Fruit fly (Drosophila melanogaster): ENCODE measurements around the gene vls.
A peak's percentile ranks its signal among the peaks of the same experiment; 100 is the strongest.

Gene vls

DNA sequence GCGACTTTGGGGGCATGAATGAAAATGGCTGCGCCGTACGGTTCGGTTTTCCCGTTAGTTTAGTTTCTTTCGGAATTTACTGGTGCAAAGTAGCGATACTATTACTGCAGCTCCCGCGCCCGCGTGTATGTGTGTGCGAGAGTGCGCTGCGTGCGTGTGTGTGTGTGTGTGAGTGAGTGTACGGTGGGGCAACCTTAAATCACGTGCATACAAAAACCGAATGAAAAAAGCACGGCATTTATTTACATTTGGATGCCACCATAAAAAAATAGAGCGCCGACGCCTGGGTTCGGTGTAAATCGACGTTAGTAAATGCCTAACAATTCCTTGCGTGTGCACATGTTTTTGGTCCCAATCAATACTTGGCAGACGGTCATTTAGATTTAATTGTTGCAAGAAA, 32.3 kb upstream of the vls start (continued):
- TF ChIP-seq MESR4 (GFP tag; optimal IDR thresholded peaks at IDR 0.05): no peak

DNA sequence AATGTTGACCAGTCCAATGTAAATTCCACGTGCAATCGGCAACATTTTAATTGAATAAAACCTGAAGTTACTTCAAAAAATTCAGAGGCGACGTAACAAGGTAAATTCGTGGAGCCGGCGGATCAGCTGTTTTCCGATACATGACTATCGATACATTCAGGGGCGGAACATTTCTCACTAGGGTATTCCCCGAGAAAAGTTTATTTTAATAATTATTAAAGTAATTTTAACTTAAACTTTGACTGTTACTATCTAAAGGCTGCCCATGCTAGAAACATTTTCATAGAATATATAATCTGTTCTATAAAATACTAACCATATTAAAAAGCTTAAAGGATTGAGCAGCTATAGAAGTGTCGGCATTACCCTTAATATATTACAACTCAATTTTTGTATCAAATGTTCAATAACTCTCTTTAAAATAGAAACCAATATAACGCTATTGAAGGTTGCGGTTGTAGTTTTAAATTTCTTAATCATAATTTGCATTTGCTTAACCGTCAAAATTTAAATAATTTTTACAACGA, 31.7 kb upstream of the vls start, which contains the start of the genes mRpS18B and Kua:
TSS of gene mRpS18B (minus strand) at position 149 of the 527 bp plus-strand sequence.
TSS of gene Kua (plus strand) at position 477 of the 527 bp plus-strand sequence.
- TF ChIP-seq fd96Cb (tag; optimal IDR thresholded peaks at IDR 0.05) (peak; percentile 51), unc-4 (GFP tag; IDR thresholded peaks at IDR 0.05; ENCODE audit: partially characterized antibody) (peak; percentile 58), pros (GFP tag; optimal IDR thresholded peaks at IDR 0.05) (no peak), CG13123 (GFP tag; optimal IDR thresholded peaks at IDR 0.05) (no peak), CG15269 (tag; optimal IDR thresholded peaks at IDR 0.05) (peak; percentile 64), vvl (GFP tag; IDR thresholded peaks at IDR 0.05) (peak; percentile 65), eyg (GFP tag; optimal IDR thresholded peaks at IDR 0.05) (no peak), Aef1 (GFP tag; IDR thresholded peaks at IDR 0.05) (peak; percentile 51; the same call in 2 of the 3 replicates), CG18262 (tag; optimal IDR thresholded peaks at IDR 0.05) (peak; percentile 60), D (optimal IDR thresholded peaks at IDR 0.05) (no peak), D (GFP tag; optimal IDR thresholded peaks at IDR 0.05) (peak; percentile 21), Mrtf (GFP tag; IDR thresholded peaks at IDR 0.05) (no peak), insv (GFP tag; optimal IDR thresholded peaks at IDR 0.05) (no peak), CG7963 (GFP tag; IDR thresholded peaks at IDR 0.05; ENCODE audit: partially characterized antibody) (peak; percentile 41; the same call in 1 of the 3 replicates), Nf-YB (GFP tag; optimal IDR thresholded peaks at IDR 0.05) (peak; percentile 3), CG18476 (GFP tag; optimal IDR thresholded peaks at IDR 0.05) (peak; percentile 45), dmrt11E (tag; optimal IDR thresholded peaks at IDR 0.05) (peak; percentile 58), CG12219 (GFP tag; optimal IDR thresholded peaks at IDR 0.05) (no peak), slbo (GFP tag; IDR thresholded peaks at IDR 0.05) (peak; percentile 84), CG1603 (tag; optimal IDR thresholded peaks at IDR 0.05) (peak; percentile 30), nerfin-2 (GFP tag; IDR thresholded peaks at IDR 0.05; ENCODE audit: partially characterized antibody) (no peak), rib (GFP tag; IDR thresholded peaks at IDR 0.05) (peak; percentile 17; the same call in 1 of the 2 replicates), CG7372 (GFP tag; IDR thresholded peaks at IDR 0.05) (0 out of 2 replicates have a peak, but pooled peaks have one; percentile 32), Dbx (GFP tag; IDR thresholded peaks at IDR 0.05) (peak; percentile 72; the same call in 2 of the 3 replicates), CG11398 (GFP tag; optimal IDR thresholded peaks at IDR 0.05) (no peak), CG2202 (tag; optimal IDR thresholded peaks at IDR 0.05) (no peak), Dll (GFP tag; IDR thresholded peaks at IDR 0.05; ENCODE audit: partially characterized antibody) (peak; percentile 52; the same call in 2 of the 4 replicates), CG16815 (GFP tag; optimal IDR thresholded peaks at IDR 0.05) (no peak), CG18011 (GFP tag; optimal IDR thresholded peaks at IDR 0.05) (no peak), esg (GFP tag; conservative IDR thresholded peaks at IDR 0.05) (0 out of 2 replicates have a peak, but pooled peaks have one; percentile 15), wek (GFP tag; optimal IDR thresholded peaks at IDR 0.05) (peak; percentile 49), CG10321 (GFP tag; IDR thresholded peaks at IDR 0.05) (no peak), emc (GFP tag; optimal IDR thresholded peaks at IDR 0.05) (no peak), CG4282 (GFP tag; optimal IDR thresholded peaks at IDR 0.05) (no peak), Lim3 (GFP tag; IDR thresholded peaks at IDR 0.05) (no peak), CG3407 (GFP tag; optimal IDR thresholded peaks at IDR 0.05) (peak; percentile 7), CG8281 (tag; optimal IDR thresholded peaks at IDR 0.05) (no peak), CG15073 (GFP tag; optimal IDR thresholded peaks at IDR 0.05) (no peak), Hsf (GFP tag; optimal IDR thresholded peaks at IDR 0.05) (peak; percentile 53), Rfx (GFP tag; IDR thresholded peaks at IDR 0.05) (peak; percentile 85), gce (GFP tag; IDR thresholded peaks at IDR 0.05) (no peak), cato (GFP tag; optimal IDR thresholded peaks at IDR 0.05; ENCODE audit: borderline replicate concordance) (no peak), aop (GFP tag; IDR thresholded peaks at IDR 0.05) (no peak), jing (GFP tag; optimal IDR thresholded peaks at IDR 0.05) (no peak), CG14965 (GFP tag; optimal IDR thresholded peaks at IDR 0.05; ENCODE audit: borderline replicate concordance) (no peak), CG11695 (GFP tag; IDR thresholded peaks at IDR 0.05) (0 out of 3 replicates have a peak, but pooled peaks have one; percentile 11), CG3847 (GFP tag; IDR thresholded peaks at IDR 0.05) (peak; percentile 71)

Data from whole organism, embryonic.